Worm (Caenorhabditis elegans) whole organism, late embryonic: ENCODE results near the gene dod-21.

Source experiments
- F13H6.1 ChIP-seq: sonication (generic microtip); optimal IDR thresholded peaks from 2 replicates; lab custom pipeline; 2016; ENCODE audit warnings: missing genetic modification characterization, missing compliant biosample characterization
- K02D7.2 ChIP-seq: sonication (generic microtip); optimal IDR thresholded peaks from 2 replicates; lab custom pipeline; 2017; ENCODE audit warnings: mild to moderate bottlenecking, missing genetic modification characterization, missing compliant biosample characterization
- K09A11.1 ChIP-seq: sonication (generic microtip); optimal IDR thresholded peaks from 2 replicates; lab custom pipeline; 2017; ENCODE audit warnings: antibody characterized with exemption, mild to moderate bottlenecking, missing genetic modification characterization, missing compliant biosample characterization; ENCODE audit not compliant: insufficient read depth
- T23F11.4 ChIP-seq: fragments of 200-800 bp; sonication (Bioruptor generic); optimal IDR thresholded peaks from 2 replicates; lab custom pipeline; 2018; ENCODE audit warnings: mild to moderate bottlenecking, missing genetic modification characterization, missing compliant biosample characterization
- Y22D7AL.16 ChIP-seq: sonication (generic microtip); optimal IDR thresholded peaks from 2 replicates; lab custom pipeline; 2016; ENCODE audit warnings: missing genetic modification characterization, missing compliant biosample characterization
- ama-1 ChIP-seq: fragments of 150-350 bp; optimal IDR thresholded peaks from 2 replicates; lab custom pipeline; 2014
- ceh-19 ChIP-seq: fragments of 200-800 bp; sonication (Bioruptor generic); optimal IDR thresholded peaks from 2 replicates; lab custom pipeline; 2018; ENCODE audit warnings: mild to moderate bottlenecking, missing genetic modification characterization, missing compliant biosample characterization
- ceh-30 ChIP-seq: fragments of 150-350 bp; optimal IDR thresholded peaks from 2 replicates; lab custom pipeline; 2014; ENCODE audit warnings: missing biosample characterization, missing genetic modification characterization
- ceh-31 ChIP-seq: sonication (generic microtip); optimal IDR thresholded peaks from 2 replicates; lab custom pipeline; 2016; ENCODE audit warnings: missing genetic modification characterization, missing compliant biosample characterization
- ceh-48 ChIP-seq: sonication (generic microtip); optimal IDR thresholded peaks from 2 replicates; lab custom pipeline; 2016; ENCODE audit warnings: missing genetic modification characterization, inconsistent platforms, missing compliant biosample characterization
- ceh-6 ChIP-seq: fragments of 200-800 bp; sonication (Bioruptor generic); optimal IDR thresholded peaks from 2 replicates; lab custom pipeline; 2018; ENCODE audit warnings: mild to moderate bottlenecking, missing genetic modification characterization, missing compliant biosample characterization
- ceh-9 ChIP-seq: sonication (generic microtip); optimal IDR thresholded peaks from 2 replicates; lab custom pipeline; 2016; ENCODE audit warnings: mild to moderate bottlenecking, missing genetic modification characterization, inconsistent platforms, missing compliant biosample characterization
- che-1 ChIP-seq: sonication (generic microtip); optimal IDR thresholded peaks from 2 replicates; lab custom pipeline; 2016; ENCODE audit warnings: mild to moderate bottlenecking, missing genetic modification characterization, missing compliant biosample characterization
- dmd-4 ChIP-seq: sonication (generic microtip); optimal IDR thresholded peaks from 2 replicates; lab custom pipeline; 2016; ENCODE audit warnings: borderline replicate concordance, missing genetic modification characterization, missing compliant biosample characterization
- elt-2 ChIP-seq: sonication (generic microtip); optimal IDR thresholded peaks from 2 replicates; lab custom pipeline; 2016; ENCODE audit warnings: missing genetic modification reagents, missing genetic modification characterization, missing compliant biosample characterization
- elt-4 ChIP-seq: sonication (generic microtip); optimal IDR thresholded peaks from 2 replicates; lab custom pipeline; 2016; ENCODE audit warnings: missing genetic modification characterization, missing compliant biosample characterization
- ets-4 ChIP-seq: sonication (generic microtip); optimal IDR thresholded peaks from 2 replicates; lab custom pipeline; 2016; ENCODE audit warnings: missing genetic modification characterization, missing compliant biosample characterization
- fax-1 ChIP-seq: sonication (generic microtip); optimal IDR thresholded peaks from 2 replicates; lab custom pipeline; 2016; ENCODE audit warnings: missing genotype, missing genetic modification characterization, missing compliant biosample characterization
- fkh-10 ChIP-seq: fragments of 150-350 bp; optimal IDR thresholded peaks from 2 replicates; lab custom pipeline; 2014; ENCODE audit warnings: missing biosample characterization, missing genetic modification reagents, missing genetic modification characterization
- fkh-6 ChIP-seq: sonication (generic microtip); optimal IDR thresholded peaks from 2 replicates; lab custom pipeline; 2016; ENCODE audit warnings: missing genetic modification characterization, missing compliant biosample characterization
- hlh-13 ChIP-seq: fragments of 200-800 bp; sonication (Bioruptor generic); optimal IDR thresholded peaks from 2 replicates; lab custom pipeline; 2018; ENCODE audit warnings: mild to moderate bottlenecking, missing genetic modification characterization, missing compliant biosample characterization
- hlh-15 ChIP-seq: sonication (generic microtip); optimal IDR thresholded peaks from 2 replicates; lab custom pipeline; 2016; ENCODE audit warnings: missing genetic modification characterization, missing compliant biosample characterization
- hlh-6 ChIP-seq: sonication (generic microtip); optimal IDR thresholded peaks from 2 replicates; lab custom pipeline; 2016; ENCODE audit warnings: missing genotype, missing genetic modification characterization, missing compliant biosample characterization
- hlh-8 ChIP-seq: sonication (generic microtip); optimal IDR thresholded peaks from 2 replicates; lab custom pipeline; 2016; ENCODE audit warnings: missing genotype, missing genetic modification characterization, missing compliant biosample characterization
- lin-11 ChIP-seq: fragments of 200-800 bp; sonication (Bioruptor generic); optimal IDR thresholded peaks from 2 replicates; lab custom pipeline; 2018; ENCODE audit warnings: mild to moderate bottlenecking, missing genetic modification characterization, missing compliant biosample characterization
- mec-3 ChIP-seq: sonication (generic microtip); optimal IDR thresholded peaks from 2 replicates; lab custom pipeline; 2016; ENCODE audit warnings: borderline replicate concordance, missing genetic modification characterization, missing compliant biosample characterization
- nhr-11 ChIP-seq: fragments of 150-350 bp; optimal IDR thresholded peaks from 2 replicates; lab custom pipeline; 2014; ENCODE audit warnings: missing biosample characterization, missing genetic modification characterization
- odd-2 ChIP-seq: sonication (generic microtip); optimal IDR thresholded peaks from 2 replicates; lab custom pipeline; 2017; ENCODE audit warnings: antibody characterized with exemption, mild to moderate bottlenecking, missing genetic modification characterization, missing compliant biosample characterization
- pag-3 ChIP-seq: sonication (generic microtip); optimal IDR thresholded peaks from 2 replicates; lab custom pipeline; 2016; ENCODE audit warnings: missing compliant biosample characterization, missing genetic modification characterization, borderline replicate concordance
- pat-9 ChIP-seq: fragments of 200-800 bp; sonication (Bioruptor generic); optimal IDR thresholded peaks from 2 replicates; lab custom pipeline; 2018; ENCODE audit warnings: mild to moderate bottlenecking, missing genetic modification characterization, moderate library complexity, missing compliant biosample characterization
- pha-2 ChIP-seq: sonication (generic microtip); optimal IDR thresholded peaks from 2 replicates; lab custom pipeline; 2017; ENCODE audit warnings: mild to moderate bottlenecking, missing genetic modification characterization, missing compliant biosample characterization
- pha-4 ChIP-seq: fragments of 150-350 bp; optimal IDR thresholded peaks from 2 replicates; lab custom pipeline; 2018; ENCODE audit warnings: missing biosample characterization, missing genetic modification reagents, missing genetic modification characterization
- pros-1 ChIP-seq: fragments of 150-350 bp; optimal IDR thresholded peaks from 2 replicates; lab custom pipeline; 2014; ENCODE audit warnings: missing biosample characterization, missing genetic modification reagents, missing genetic modification characterization
- ref-2 ChIP-seq: sonication (generic microtip); optimal IDR thresholded peaks from 2 replicates; lab custom pipeline; 2016; ENCODE audit warnings: missing genetic modification characterization, missing compliant biosample characterization
- sdc-2 ChIP-seq: sonication (generic microtip); optimal IDR thresholded peaks from 2 replicates; lab custom pipeline; 2016; ENCODE audit warnings: missing genotype, missing genetic modification characterization, missing compliant biosample characterization
- tbx-2 ChIP-seq: sonication (generic microtip); optimal IDR thresholded peaks from 2 replicates; lab custom pipeline; 2016; ENCODE audit warnings: missing genetic modification characterization, missing compliant biosample characterization
- tbx-7 ChIP-seq: sonication (generic microtip); optimal IDR thresholded peaks from 2 replicates; lab custom pipeline; 2016; ENCODE audit warnings: missing genotype, missing genetic modification characterization, missing compliant biosample characterization
- unc-55 ChIP-seq: sonication (generic microtip); optimal IDR thresholded peaks from 2 replicates; lab custom pipeline; 2017; ENCODE audit warnings: missing biosample characterization, missing genetic modification reagents, missing genetic modification characterization
- unc-86 ChIP-seq: sonication (generic microtip); optimal IDR thresholded peaks from 2 replicates; lab custom pipeline; 2016; ENCODE audit warnings: missing genetic modification characterization, missing compliant biosample characterization
- zip-5 ChIP-seq: sonication (generic microtip); optimal IDR thresholded peaks from 2 replicates; lab custom pipeline; 2016; ENCODE audit warnings: missing genetic modification characterization, missing compliant biosample characterization
- ztf-16 ChIP-seq: sonication (generic microtip); optimal IDR thresholded peaks from 2 replicates; lab custom pipeline; 2017; ENCODE audit warnings: missing genetic modification characterization, missing compliant biosample characterization

dod-21 gene

DNA sequence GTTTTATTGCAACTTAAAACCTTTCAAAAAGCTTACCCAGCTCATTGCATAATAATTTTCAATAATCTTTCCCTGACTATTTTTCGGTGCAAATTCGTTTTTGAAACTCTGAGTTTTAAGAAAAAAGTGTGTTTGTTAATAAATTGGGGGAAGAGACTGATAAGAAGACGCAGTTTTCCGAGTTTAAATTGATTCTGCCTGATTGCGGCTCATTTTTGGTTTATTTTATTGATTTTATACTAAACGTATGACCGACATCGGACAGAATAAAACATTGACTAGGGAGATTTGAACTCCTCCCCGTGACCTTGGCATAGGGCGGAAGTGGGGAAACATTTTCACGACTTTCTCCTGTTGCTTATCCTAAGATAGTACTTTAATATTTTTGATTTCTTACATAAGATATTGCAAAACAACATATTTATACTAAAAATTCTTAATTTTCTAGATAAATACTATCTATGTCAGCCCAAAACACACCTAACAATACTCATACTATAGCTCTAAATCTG lies 40.1 kb upstream of the dod-21 start, which contains the start of gene K08D8.7:
K08D8.7 (plus strand) TSS at position 462 of the 512 bp plus-strand sequence.
- TF ChIP-seq ceh-48 (tag; lab: Kevin White, UChicago) (no peak), ceh-19 (GFP tag; lab: Kevin White, UChicago) (no peak), F13H6.1 (tag; lab: Kevin White, UChicago) (no peak), nhr-11 (tag; lab: Kevin White, UChicago) (no peak), tbx-7 (tag; lab: Kevin White, UChicago) (no peak), ama-1 (no peak), ceh-6 (no peak), tbx-2 (tag; lab: Kevin White, UChicago) (no peak), unc-55 (GFP tag; lab: Kevin White, UChicago) (no peak), elt-4 (tag; lab: Kevin White, UChicago) (no peak), ceh-31 (tag; lab: Kevin White, UChicago) (no peak), ceh-30 (tag; lab: Kevin White, UChicago) (no peak), fkh-10 (GFP tag; lab: Kevin White, UChicago) (no peak), lin-11 (tag; lab: Kevin White, UChicago) (no peak), elt-2 (tag; lab: Kevin White, UChicago) (no peak), ceh-9 (tag; lab: Kevin White, UChicago) (no peak)

DNA sequence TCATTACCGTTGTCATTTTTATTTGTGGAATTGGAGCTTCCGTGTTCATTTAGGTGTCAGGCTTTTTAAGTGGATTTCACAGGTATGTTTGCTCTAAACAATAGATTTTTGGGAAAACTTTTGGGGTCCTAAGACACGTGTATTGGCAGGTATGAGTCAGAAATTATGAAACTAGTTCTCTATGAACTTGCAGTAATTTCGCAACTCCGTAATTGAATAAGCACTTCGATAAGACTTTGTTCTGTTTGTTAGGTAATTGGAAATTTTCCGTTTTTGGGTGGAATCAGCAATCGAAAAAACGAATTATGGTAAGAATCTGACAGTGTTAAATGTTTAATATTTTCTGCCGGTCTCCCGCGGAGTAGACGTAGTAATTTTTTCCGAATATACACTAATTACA lies 39.4 kb upstream of the dod-21 start:
- TF ChIP-seq pag-3 (tag; lab: Kevin White, UChicago) (no peak), hlh-6 (no peak), ets-4 (tag; lab: Kevin White, UChicago) (no peak), dmd-4 (tag; lab: Kevin White, UChicago) (no peak), odd-2 (no peak), Y22D7AL.16 (no peak), pros-1 (tag; lab: Kevin White, UChicago) (no peak), hlh-8 (tag; lab: Kevin White, UChicago) (no peak), hlh-13 (no peak), T23F11.4 (no peak), ztf-16 (tag; lab: Kevin White, UChicago) (no peak), elt-4 (tag; lab: Kevin White, UChicago) (no peak), pha-2 (tag; lab: Kevin White, UChicago) (no peak), ceh-19 (GFP tag; lab: Kevin White, UChicago) (no peak), ama-1 (no peak), zip-5 (no peak), pha-4 (tag; lab: Kevin White, UChicago) (no peak)

DNA sequence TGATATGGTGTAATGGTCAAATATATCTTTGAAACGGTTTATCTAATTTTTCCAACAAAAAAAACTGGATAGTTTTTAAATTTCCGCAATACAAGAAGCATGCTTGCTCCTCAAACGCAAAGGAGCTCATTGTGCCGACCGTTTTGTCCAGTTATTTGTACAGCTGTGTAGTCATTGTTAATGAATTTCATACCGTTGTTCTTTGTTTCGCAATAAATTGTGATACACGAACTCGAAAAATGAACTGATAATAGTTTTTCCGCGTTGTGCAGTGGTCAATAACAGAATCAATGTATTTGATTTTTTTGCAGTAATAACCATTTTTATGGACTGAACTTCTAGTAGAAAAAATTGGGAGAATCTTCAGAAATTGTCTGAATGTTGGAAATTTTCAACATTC lies 37.7 kb upstream of the dod-21 start:
- TF ChIP-seq hlh-15 (no peak), tbx-7 (tag; lab: Kevin White, UChicago) (no peak), K09A11.1 (tag; lab: Kevin White, UChicago) (no peak), K02D7.2 (tag; lab: Kevin White, UChicago) (no peak), fax-1 (no peak), unc-86 (tag; lab: Kevin White, UChicago) (no peak), sdc-2 (no peak), che-1 (tag; lab: Kevin White, UChicago) (no peak), pat-9 (tag; lab: Kevin White, UChicago) (no peak), ceh-9 (tag; lab: Kevin White, UChicago) (no peak), fkh-10 (GFP tag; lab: Kevin White, UChicago) (no peak), fkh-6 (no peak), T23F11.4 (no peak), ref-2 (tag; lab: Kevin White, UChicago) (no peak), mec-3 (tag; lab: Kevin White, UChicago) (no peak)
